Fruit fly (Drosophila melanogaster): Measurements from ENCODE around the gene CG13708.

The CG13708 gene

DNA sequence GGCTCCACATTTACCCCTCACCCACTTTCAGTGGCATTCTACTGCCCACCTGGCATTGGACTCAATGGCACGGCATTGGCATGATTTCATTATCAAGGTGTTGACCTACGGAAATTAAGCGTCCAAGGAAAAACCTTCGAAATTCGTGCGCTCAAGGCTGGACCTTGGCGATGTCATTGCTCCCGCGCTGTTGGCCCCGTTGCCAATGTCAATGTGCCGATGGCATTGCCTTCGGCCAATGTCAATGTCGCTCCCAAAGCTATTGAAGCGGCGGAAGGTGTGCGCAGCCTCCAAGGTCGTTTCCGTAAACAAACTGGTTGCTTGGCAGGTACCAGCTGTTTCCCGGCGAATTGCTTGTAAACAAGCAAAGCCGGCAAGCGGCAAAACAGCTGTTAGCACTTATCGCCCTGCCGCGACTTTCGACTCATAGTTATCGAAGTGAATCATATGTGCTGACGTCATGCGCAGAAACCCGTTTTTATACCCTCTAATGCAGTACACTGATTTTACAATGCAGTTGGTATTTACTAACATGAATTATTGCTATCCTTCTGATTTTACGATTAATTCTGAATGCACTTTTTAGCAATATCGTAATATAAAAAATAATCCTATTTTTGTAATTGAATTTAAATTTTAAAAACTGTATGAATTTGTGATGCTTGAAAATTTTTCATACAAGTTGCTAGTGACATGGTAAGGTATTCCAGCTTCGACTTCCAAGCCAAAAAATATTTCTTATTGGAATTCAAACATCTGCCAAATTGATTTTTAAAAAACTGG, 8.8 kb downstream of the CG13708 start (continued):
- TF ChIP-seq tll (GFP tag; optimal IDR thresholded peaks at IDR 0.05), result peak in 1 of 2 experiments; percentile 74
- TF ChIP-seq tup (GFP tag; optimal IDR thresholded peaks at IDR 0.05), result peak; percentile 88
- TF ChIP-seq CG15479 (GFP tag; optimal IDR thresholded peaks at IDR 0.05), result peak; percentile 25
- peak; percentile 84 for TF ChIP-seq E2f2 (GFP tag; IDR thresholded peaks at IDR 0.05)
- TF ChIP-seq CG12299 (tag; optimal IDR thresholded peaks at IDR 0.05), result peak; percentile 90
- TF ChIP-seq HLH4C (GFP tag; IDR thresholded peaks at IDR 0.05; ENCODE audit: partially characterized antibody), result peak; percentile 32; the same call in 1 of the 3 replicates
- TF ChIP-seq Max (GFP tag; optimal IDR thresholded peaks at IDR 0.05), result peak; percentile 96
- TF ChIP-seq CG30020 (tag; optimal IDR thresholded peaks at IDR 0.05), result no peak
- peak; percentile 81 for TF ChIP-seq CG9609 (GFP tag; optimal IDR thresholded peaks at IDR 0.05)
- peak; percentile 80 for TF ChIP-seq Elba2 (GFP tag; optimal IDR thresholded peaks at IDR 0.05)
- peak; percentile 77 for TF ChIP-seq Nf-YC (tag; optimal IDR thresholded peaks at IDR 0.05)
- TF ChIP-seq CG9437 (GFP tag; optimal IDR thresholded peaks at IDR 0.05), result peak; percentile 91
- TF ChIP-seq dimm (GFP tag; IDR thresholded peaks at IDR 0.05), result peak; percentile 87
- TF ChIP-seq tx (GFP tag; optimal IDR thresholded peaks at IDR 0.05), result peak; percentile 81
- TF ChIP-seq onecut (GFP tag; IDR thresholded peaks at IDR 0.05), result peak; percentile 95
- peak; percentile 89 for TF ChIP-seq Asciz (GFP tag; optimal IDR thresholded peaks at IDR 0.05)
- peak; percentile 94 for TF ChIP-seq CG13775 (GFP tag; optimal IDR thresholded peaks at IDR 0.05)
- TF ChIP-seq grn (GFP tag; optimal IDR thresholded peaks at IDR 0.05), result no peak
- TF ChIP-seq ac (GFP tag; optimal IDR thresholded peaks at IDR 0.05), result peak; percentile 83
- TF ChIP-seq Rfx (GFP tag; IDR thresholded peaks at IDR 0.05), result peak; percentile 97
- peak; percentile 97 for TF ChIP-seq stc (GFP tag; IDR thresholded peaks at IDR 0.05)
- TF ChIP-seq CG1603 (tag; optimal IDR thresholded peaks at IDR 0.05), result no peak
- peak; percentile 90 for TF ChIP-seq CG17385 (GFP tag; optimal IDR thresholded peaks at IDR 0.05)
- TF ChIP-seq CG10147 (GFP tag; optimal IDR thresholded peaks at IDR 0.05), result peak; percentile 84
- peak; percentile 97 for TF ChIP-seq CG7839 (tag; optimal IDR thresholded peaks at IDR 0.05)
- no peak for TF ChIP-seq eve (GFP tag; optimal IDR thresholded peaks at IDR 0.05)
- peak; percentile 95 for TF ChIP-seq CG13296 (GFP tag; optimal IDR thresholded peaks at IDR 0.05)
- peak; percentile 89 for TF ChIP-seq CG3407 (GFP tag; optimal IDR thresholded peaks at IDR 0.05)
- TF ChIP-seq CG12659 (GFP tag; optimal IDR thresholded peaks at IDR 0.05), result peak; percentile 97
- no peak for TF ChIP-seq hth (optimal IDR thresholded peaks at IDR 0.05)
- peak; percentile 91 for TF ChIP-seq twi (tag; optimal IDR thresholded peaks at IDR 0.05)
- TF ChIP-seq chn (GFP tag; optimal IDR thresholded peaks at IDR 0.05), result peak; percentile 94
- TF ChIP-seq bcd (GFP tag; optimal IDR thresholded peaks at IDR 0.05), result peak; percentile 94
- TF ChIP-seq Hr51 (GFP tag; optimal IDR thresholded peaks at IDR 0.05), result peak in 1 of 2 experiments; percentile 91
- TF ChIP-seq dmrt11E (tag; optimal IDR thresholded peaks at IDR 0.05), result peak; percentile 93
- no peak for TF ChIP-seq CG7963 (GFP tag; IDR thresholded peaks at IDR 0.05; ENCODE audit: partially characterized antibody)
- TF ChIP-seq vnd (GFP tag; IDR thresholded peaks at IDR 0.05; ENCODE audit: partially characterized antibody), result no peak
- TF ChIP-seq ci (GFP tag; IDR thresholded peaks at IDR 0.05), result peak; percentile 98
- TF ChIP-seq Fer3 (tag; optimal IDR thresholded peaks at IDR 0.05), result no peak
- TF ChIP-seq CG1233 (GFP tag; optimal IDR thresholded peaks at IDR 0.05), result peak; percentile 89
- peak; percentile 88 for TF ChIP-seq Atf-2 (GFP tag; optimal IDR thresholded peaks at IDR 0.05)
- no peak for TF ChIP-seq z (GFP tag; IDR thresholded peaks at IDR 0.05)
- peak; percentile 93 for TF ChIP-seq CG11085 (GFP tag; IDR thresholded peaks at IDR 0.05)
- TF ChIP-seq lbe (GFP tag; optimal IDR thresholded peaks at IDR 0.05), result peak; percentile 80
- TF ChIP-seq vfl (GFP tag; optimal IDR thresholded peaks at IDR 0.05), result peak; percentile 86
- peak; percentile 92 for TF ChIP-seq peb (GFP tag; IDR thresholded peaks at IDR 0.05)
- peak; percentile 95 for TF ChIP-seq ems (GFP tag; optimal IDR thresholded peaks at IDR 0.05)
- peak; percentile 94 for TF ChIP-seq CG11247 (GFP tag; IDR thresholded peaks at IDR 0.05)
- peak; percentile 92 for TF ChIP-seq Taf1 (GFP tag; IDR thresholded peaks at IDR 0.05)
